Worm (Caenorhabditis elegans): ENCODE measurements around the gene col-111.

The col-111 gene

DNA sequence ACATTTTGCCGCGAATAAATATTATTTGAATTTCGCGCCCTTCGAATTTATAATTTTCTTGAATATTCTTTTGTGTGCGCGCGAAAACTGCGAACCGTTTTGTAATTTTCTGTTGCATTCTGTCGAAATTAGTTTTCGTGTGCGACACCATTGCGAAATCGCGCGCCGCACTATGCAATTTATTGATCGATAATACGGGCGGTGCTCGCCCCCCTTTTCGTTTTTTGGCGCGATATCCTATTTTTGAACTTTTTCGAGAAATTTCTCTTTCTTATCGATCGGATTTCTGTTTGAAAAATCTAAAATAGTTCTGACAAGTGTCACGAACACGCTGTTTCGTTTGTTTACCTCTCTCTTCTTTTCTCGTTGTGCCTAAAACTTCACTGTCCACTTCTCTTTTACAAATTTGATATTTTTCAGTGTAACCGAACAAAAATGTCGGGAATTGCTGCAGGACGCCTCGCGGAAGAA, 7.1 kb downstream of the col-111 start, which contains the start of gene ubc-9:
ubc-9 (plus strand) TSS at position 421 of the 471 bp plus-strand sequence.
- TF ChIP-seq drap-1 (GFP tag; optimal IDR thresholded peaks at IDR 0.05), result no peak
- TF ChIP-seq mls-2 (tag; optimal IDR thresholded peaks at IDR 0.05), result peak; percentile 60
- no peak for TF ChIP-seq elt-3 (tag; optimal IDR thresholded peaks at IDR 0.05)
- TF ChIP-seq nhr-2 (tag; optimal IDR thresholded peaks at IDR 0.05), result no peak
- TF ChIP-seq nhr-76 (tag; optimal IDR thresholded peaks at IDR 0.05), result no peak
- TF ChIP-seq snpc-4 (tag; optimal IDR thresholded peaks at IDR 0.05), result no peak
- no peak for TF ChIP-seq M03D4.4 (tag; optimal IDR thresholded peaks at IDR 0.05)
- TF ChIP-seq blmp-1 (tag; optimal IDR thresholded peaks at IDR 0.05), result no peak
- peak; percentile 9 for TF ChIP-seq ceh-43 (GFP tag; optimal IDR thresholded peaks at IDR 0.05)
- TF ChIP-seq flh-1 (GFP tag; optimal IDR thresholded peaks at IDR 0.05), result no peak
- TF ChIP-seq sptf-1 (tag; optimal IDR thresholded peaks at IDR 0.05), result peak; percentile 27
- TF ChIP-seq nhr-237 (tag; optimal IDR thresholded peaks at IDR 0.05), result peak; percentile 40
- TF ChIP-seq ham-2 (GFP tag; optimal IDR thresholded peaks at IDR 0.05), result no peak
- TF ChIP-seq zip-8 (tag; optimal IDR thresholded peaks at IDR 0.05), result no peak
- TF ChIP-seq hlh-1 (tag; optimal IDR thresholded peaks at IDR 0.05), result no peak
- TF ChIP-seq sem-2 (GFP tag; optimal IDR thresholded peaks at IDR 0.05), result no peak
- no peak for TF ChIP-seq ceh-83 (GFP tag; optimal IDR thresholded peaks at IDR 0.05)
- no peak for TF ChIP-seq unc-39 (tag; optimal IDR thresholded peaks at IDR 0.05)
- no peak for TF ChIP-seq elt-1 (tag; optimal IDR thresholded peaks at IDR 0.05; ENCODE audit: borderline replicate concordance, insufficient read depth)
- TF ChIP-seq mep-1 (tag; optimal IDR thresholded peaks at IDR 0.05), result peak; percentile 78
- TF ChIP-seq nhr-28 (tag; optimal IDR thresholded peaks at IDR 0.05), result no peak
- TF ChIP-seq mab-5 (tag; optimal IDR thresholded peaks at IDR 0.05), result no peak
- peak; percentile 57 for TF ChIP-seq lsy-2 (tag; optimal IDR thresholded peaks at IDR 0.05)
- peak; percentile 33 for TF ChIP-seq unc-120 (tag; optimal IDR thresholded peaks at IDR 0.05; ENCODE audit: poor library complexity, severe bottlenecking)
- peak; percentile 65 for TF ChIP-seq ces-1 (GFP tag; optimal IDR thresholded peaks at IDR 0.05)
- no peak for TF ChIP-seq ztf-11 (tag; optimal IDR thresholded peaks at IDR 0.05)
- no peak for TF ChIP-seq tbx-8 (GFP tag; optimal IDR thresholded peaks at IDR 0.05)
- TF ChIP-seq bed-3 (GFP tag; optimal IDR thresholded peaks at IDR 0.05), result no peak
- peak; percentile 48 for TF ChIP-seq pha-4 (tag; optimal IDR thresholded peaks at IDR 0.05)
- peak; percentile 94 for TF ChIP-seq ceh-39 (tag; optimal IDR thresholded peaks at IDR 0.05)
- TF ChIP-seq lin-32 (GFP tag; optimal IDR thresholded peaks at IDR 0.05), result no peak
- TF ChIP-seq unc-62 (GFP tag; optimal IDR thresholded peaks at IDR 0.05), result no peak
- peak; percentile 34 for TF ChIP-seq lin-13 (tag; optimal IDR thresholded peaks at IDR 0.05)
- TF ChIP-seq cnd-1 (tag; optimal IDR thresholded peaks at IDR 0.05), result peak; percentile 38
- TF ChIP-seq nhr-12 (tag; optimal IDR thresholded peaks at IDR 0.05), result no peak

DNA sequence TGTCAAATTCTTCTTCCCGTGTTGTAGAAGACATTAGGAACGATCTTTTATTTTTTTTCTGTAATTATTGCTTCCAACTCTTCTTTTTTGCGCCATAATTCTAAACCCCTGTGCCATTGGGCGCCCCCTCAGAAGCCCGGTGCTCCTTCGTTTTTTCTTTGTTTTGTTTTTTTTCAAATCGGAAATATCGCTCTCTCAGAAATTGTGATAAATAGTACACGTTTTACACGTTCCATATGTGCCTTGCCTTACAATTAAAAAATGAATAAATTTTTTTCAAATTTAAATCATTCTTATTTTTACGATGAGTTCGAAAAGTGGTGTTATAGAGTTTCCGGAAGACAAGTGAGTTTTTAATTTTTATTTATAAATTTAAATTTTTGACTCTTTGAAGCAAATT, 8.3 kb downstream of the col-111 start, which contains the start of gene F29B9.7:
F29B9.7 (plus strand) TSS at position 301 of the 400 bp plus-strand sequence.
- TF ChIP-seq lin-32 (GFP tag; optimal IDR thresholded peaks at IDR 0.05), result no peak
- no peak for TF ChIP-seq mls-2 (tag; optimal IDR thresholded peaks at IDR 0.05)
- no peak for TF ChIP-seq drap-1 (GFP tag; optimal IDR thresholded peaks at IDR 0.05)
- no peak for TF ChIP-seq snpc-4 (tag; optimal IDR thresholded peaks at IDR 0.05)
- no peak for TF ChIP-seq ceh-43 (GFP tag; optimal IDR thresholded peaks at IDR 0.05)
- no peak for TF ChIP-seq mab-5 (tag; optimal IDR thresholded peaks at IDR 0.05)
- TF ChIP-seq flh-1 (GFP tag; optimal IDR thresholded peaks at IDR 0.05), result no peak
- TF ChIP-seq ham-2 (GFP tag; optimal IDR thresholded peaks at IDR 0.05), result no peak
- no peak for TF ChIP-seq sem-2 (GFP tag; optimal IDR thresholded peaks at IDR 0.05)
- TF ChIP-seq unc-62 (GFP tag; optimal IDR thresholded peaks at IDR 0.05), result no peak
- TF ChIP-seq unc-39 (tag; optimal IDR thresholded peaks at IDR 0.05), result no peak

DNA sequence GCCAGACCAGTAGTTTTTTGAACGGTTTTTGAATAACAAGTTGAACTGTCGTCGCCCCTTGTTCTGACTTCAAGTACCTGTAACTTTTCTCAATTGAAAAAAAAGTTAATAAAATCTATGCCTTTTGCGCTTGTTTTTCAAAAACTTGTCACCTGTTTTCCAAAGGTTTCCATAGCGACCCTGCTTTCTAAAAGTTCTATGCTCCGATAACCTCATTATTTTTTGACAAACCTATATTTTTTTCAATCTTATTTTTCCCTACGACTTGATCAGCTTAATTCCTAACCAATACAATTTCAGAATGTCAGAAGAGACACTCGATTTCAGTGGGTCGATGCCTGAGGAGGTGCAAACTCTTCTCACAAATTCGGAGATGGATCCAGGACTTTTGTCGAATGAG, 10.4 kb downstream of the col-111 start, which contains the start of gene F29B9.8:
F29B9.8 (plus strand) TSS at position 301 of the 400 bp plus-strand sequence.
- TF ChIP-seq tbx-8 (GFP tag; optimal IDR thresholded peaks at IDR 0.05) (no peak), flh-1 (GFP tag; optimal IDR thresholded peaks at IDR 0.05) (no peak), lin-32 (GFP tag; optimal IDR thresholded peaks at IDR 0.05) (no peak), lin-13 (tag; optimal IDR thresholded peaks at IDR 0.05) (no peak)

DNA sequence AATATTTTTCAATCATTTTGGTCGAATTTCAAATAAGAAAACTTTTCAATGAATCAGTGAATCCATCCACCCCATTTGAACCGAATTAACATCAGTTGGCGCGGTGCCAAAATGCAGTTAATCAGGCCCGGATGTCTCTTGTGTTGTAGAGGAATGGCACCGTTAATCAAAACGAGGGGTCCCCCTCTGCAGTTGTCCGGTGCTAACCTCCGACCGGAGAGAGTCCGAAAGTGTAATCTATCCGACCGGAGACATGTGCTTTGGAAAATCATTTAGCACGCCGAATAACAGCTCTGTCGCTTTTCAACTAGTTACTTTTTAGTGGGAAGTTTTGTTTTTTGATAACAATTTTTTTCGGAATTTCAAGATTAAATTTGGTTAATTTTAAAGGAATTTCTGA, 12.5 kb downstream of the col-111 start:
- TF ChIP-seq hlh-1 (tag; optimal IDR thresholded peaks at IDR 0.05) (peak; percentile 52), sem-2 (GFP tag; optimal IDR thresholded peaks at IDR 0.05) (no peak)
